Worm (Caenorhabditis elegans) whole organism, L3 larva: ENCODE results near the gene C29A12.1.

Source experiments
- R02D3.7 ChIP-seq: fragments of 150-350 bp; optimal IDR thresholded peaks from 2 replicates; lab custom pipeline; 2014; ENCODE audit warnings: missing biosample characterization, missing genetic modification characterization
- ceh-28 ChIP-seq: fragments of 150-350 bp; optimal IDR thresholded peaks from 2 replicates; lab custom pipeline; 2014; ENCODE audit warnings: missing biosample characterization, missing genetic modification reagents, missing genetic modification characterization
- ceh-82 ChIP-seq: fragments of 150-350 bp; optimal IDR thresholded peaks from 2 replicates; lab custom pipeline; 2014; ENCODE audit warnings: missing biosample characterization, missing genetic modification characterization
- daf-12 ChIP-seq: fragments of 150-350 bp; optimal IDR thresholded peaks from 2 replicates; lab custom pipeline; 2014; ENCODE audit warnings: missing biosample characterization, missing genetic modification reagents, missing genetic modification characterization
- egl-27 ChIP-seq: sonication (generic microtip); optimal IDR thresholded peaks from 4 replicates; lab custom pipeline; 2017; ENCODE audit warnings: missing biosample characterization, missing genetic modification reagents, missing genetic modification characterization
- egl-5 ChIP-seq: fragments of 150-350 bp; optimal IDR thresholded peaks from 2 replicates; lab custom pipeline; 2017; ENCODE audit warnings: missing biosample characterization, missing genetic modification reagents, missing genetic modification characterization, inconsistent platforms
- elt-1 ChIP-seq: fragments of 150-350 bp; optimal IDR thresholded peaks from 2 replicates; lab custom pipeline; 2014; ENCODE audit warnings: missing biosample characterization, missing genetic modification characterization
- elt-2 ChIP-seq: sonication (generic microtip); optimal IDR thresholded peaks from 2 replicates; lab custom pipeline; 2016; ENCODE audit warnings: missing genetic modification reagents, mild to moderate bottlenecking, missing genetic modification characterization, missing compliant biosample characterization
- eor-1 ChIP-seq, 2 experiments: fragments of 150-350 bp; optimal IDR thresholded peaks; 2 replicates each; lab custom pipeline; 2014 to 2018; ENCODE audit warnings: missing biosample characterization in 2 of 2, missing genetic modification characterization in 2 of 2
- fkh-10 ChIP-seq: sonication (generic microtip); optimal IDR thresholded peaks from 2 replicates; lab custom pipeline; 2017; ENCODE audit warnings: missing biosample characterization, missing genetic modification reagents, missing genetic modification characterization
- fkh-2 ChIP-seq: fragments of 150-350 bp; optimal IDR thresholded peaks from 2 replicates; lab custom pipeline; 2014; ENCODE audit warnings: missing biosample characterization, missing genetic modification reagents, missing genetic modification characterization
- fos-1 ChIP-seq: fragments of 150-350 bp; optimal IDR thresholded peaks from 2 replicates; lab custom pipeline; 2014; ENCODE audit warnings: missing biosample characterization, missing genetic modification characterization
- hmg-11 ChIP-seq: sonication (generic microtip); optimal IDR thresholded peaks from 2 replicates; lab custom pipeline; 2016; ENCODE audit warnings: missing genetic modification characterization, missing compliant biosample characterization
- jun-1 ChIP-seq: fragments of 150-350 bp; optimal IDR thresholded peaks from 2 replicates; lab custom pipeline; 2014; ENCODE audit warnings: missing biosample characterization, missing genetic modification reagents, missing genetic modification characterization
- lin-39 ChIP-seq: fragments of 150-350 bp; optimal IDR thresholded peaks from 2 replicates; lab custom pipeline; 2018; ENCODE audit warnings: missing biosample characterization, missing genetic modification reagents, missing genetic modification characterization
- lsy-12 ChIP-seq: sonication (generic microtip); optimal IDR thresholded peaks from 2 replicates; lab custom pipeline; 2016; ENCODE audit warnings: mild to moderate bottlenecking, missing genetic modification characterization, missing compliant biosample characterization
- mdl-1 ChIP-seq: fragments of 150-350 bp; optimal IDR thresholded peaks from 2 replicates; lab custom pipeline; 2014; ENCODE audit warnings: missing biosample characterization, missing genetic modification characterization
- mml-1 ChIP-seq: fragments of 150-350 bp; sonication (generic microtip); optimal IDR thresholded peaks from 3 replicates; lab custom pipeline; 2014; ENCODE audit warnings: missing biosample characterization, missing genetic modification characterization
- nfya-1 ChIP-seq: sonication (generic microtip); optimal IDR thresholded peaks from 2 replicates; lab custom pipeline; 2017; ENCODE audit warnings: missing genetic modification characterization, mild to moderate bottlenecking, missing compliant biosample characterization, antibody characterized with exemption, moderate library complexity; ENCODE audit not compliant: insufficient read depth
- nhr-11 ChIP-seq: fragments of 150-350 bp; optimal IDR thresholded peaks from 2 replicates; lab custom pipeline; 2014; ENCODE audit warnings: missing biosample characterization, missing genetic modification characterization
- nhr-23 ChIP-seq: fragments of 150-350 bp; optimal IDR thresholded peaks from 2 replicates; lab custom pipeline; 2014; ENCODE audit warnings: missing biosample characterization, missing genetic modification reagents, missing genetic modification characterization
- nhr-28 ChIP-seq: fragments of 150-350 bp; optimal IDR thresholded peaks from 2 replicates; lab custom pipeline; 2014; ENCODE audit warnings: missing biosample characterization, missing genetic modification characterization
- nhr-43 ChIP-seq: sonication (generic microtip); optimal IDR thresholded peaks from 2 replicates; lab custom pipeline; 2016; ENCODE audit warnings: mild to moderate bottlenecking, missing genetic modification characterization, missing compliant biosample characterization; ENCODE audit not compliant: poor library complexity, severe bottlenecking
- nhr-76 ChIP-seq: fragments of 150-350 bp; sonication (generic microtip); optimal IDR thresholded peaks from 5 replicates; lab custom pipeline; 2014; ENCODE audit warnings: missing biosample characterization, missing genetic modification characterization
- pha-4 ChIP-seq: fragments of 150-350 bp; optimal IDR thresholded peaks from 2 replicates; lab custom pipeline; 2014; ENCODE audit warnings: missing biosample characterization, missing genetic modification reagents, missing genetic modification characterization
- pqm-1 ChIP-seq: fragments of 150-350 bp; optimal IDR thresholded peaks from 2 replicates; lab custom pipeline; 2017; ENCODE audit warnings: missing biosample characterization, missing genetic modification characterization, inconsistent platforms
- sea-2 ChIP-seq: fragments of 150-350 bp; sonication (generic microtip); optimal IDR thresholded peaks from 4 replicates; lab custom pipeline; 2014; ENCODE audit warnings: missing biosample characterization, missing genetic modification reagents, missing genetic modification characterization
- skn-1 ChIP-seq: fragments of 150-350 bp; optimal IDR thresholded peaks from 2 replicates; lab custom pipeline; 2014; ENCODE audit warnings: missing biosample characterization, missing genetic modification characterization
- snpc-4 ChIP-seq: fragments of 150-350 bp; optimal IDR thresholded peaks from 2 replicates; lab custom pipeline; 2014; ENCODE audit warnings: missing biosample characterization, missing genetic modification characterization
- tbx-2 ChIP-seq: sonication (generic microtip); optimal IDR thresholded peaks from 2 replicates; lab custom pipeline; 2016; ENCODE audit warnings: mild to moderate bottlenecking, missing genetic modification characterization, missing compliant biosample characterization
- unc-39 ChIP-seq: sonication (generic microtip); optimal IDR thresholded peaks from 4 replicates; lab custom pipeline; 2017; ENCODE audit warnings: missing biosample characterization, missing genetic modification characterization
- unc-62 ChIP-seq: fragments of 150-350 bp; sonication (generic microtip); optimal IDR thresholded peaks from 4 replicates; lab custom pipeline; 2014; ENCODE audit warnings: missing biosample characterization, missing genetic modification reagents, missing genetic modification characterization
- zag-1 ChIP-seq: fragments of 150-350 bp; optimal IDR thresholded peaks from 2 replicates; lab custom pipeline; 2014; ENCODE audit warnings: missing biosample characterization, missing genetic modification characterization
- ztf-11 ChIP-seq: fragments of 150-350 bp; optimal IDR thresholded peaks from 2 replicates; lab custom pipeline; 2014; ENCODE audit warnings: missing biosample characterization, missing genetic modification characterization
- ztf-4 ChIP-seq: fragments of 150-350 bp; optimal IDR thresholded peaks from 2 replicates; lab custom pipeline; 2014; ENCODE audit warnings: missing biosample characterization, missing genetic modification characterization

The C29A12.1 gene

ce11 chrV:10792775-10793174, 20.5 kb downstream of the C29A12.1 start, which contains the start of gene D1054.10:
Gene D1054.10 (minus strand): TSS chrV:10792875.
- TF ChIP-seq hmg-11 (tag; lab: Kevin White, UChicago) (no peak), egl-5 (tag; lab: Kevin White, UChicago) (no peak), nhr-23 (no peak), mml-1 (tag; lab: Kevin White, UChicago) (no peak), zag-1 (tag; lab: Kevin White, UChicago) (no peak), nfya-1 (tag; lab: Kevin White, UChicago) (no peak), nhr-76 (tag; lab: Kevin White, UChicago) (no peak), nhr-43 (tag; lab: Kevin White, UChicago) (no peak), unc-39 (tag; lab: Kevin White, UChicago) (no peak), fkh-10 (no peak), sea-2 (GFP tag; lab: Kevin White, UChicago) (no peak), fos-1 (tag; lab: Kevin White, UChicago) (no peak)

DNA sequence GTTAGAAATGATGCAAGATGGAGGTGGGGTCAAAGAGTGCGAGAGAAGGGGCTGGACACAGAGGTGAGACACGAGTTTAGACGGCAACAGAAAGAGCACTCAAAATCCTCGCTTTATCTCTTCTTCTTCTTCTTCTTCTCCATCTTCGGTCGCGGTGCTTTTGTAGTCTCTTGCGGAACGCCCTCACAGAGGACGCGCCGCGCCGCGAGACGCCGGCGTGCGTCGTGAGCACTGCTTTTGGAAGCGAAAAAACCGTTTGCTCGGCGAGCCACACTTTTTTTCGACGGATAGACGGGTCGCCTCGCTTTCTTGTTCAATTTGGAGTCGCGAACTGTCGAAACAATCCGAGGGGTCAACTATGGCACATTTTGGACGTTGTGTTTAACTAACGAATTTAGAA, 22.4 kb downstream of the C29A12.1 start, which contains the start of gene D1054.9:
D1054.9 (minus strand) TSS at position 137 of the 400 bp plus-strand sequence.
- TF ChIP-seq hmg-11 (tag; lab: Kevin White, UChicago) = no peak
- no peak for TF ChIP-seq mdl-1 (tag; lab: Kevin White, UChicago)
- TF ChIP-seq nhr-76 (tag; lab: Kevin White, UChicago) = no peak
- no peak for TF ChIP-seq nhr-11
- no peak for TF ChIP-seq unc-62 (GFP tag; lab: Kevin White, UChicago)
- TF ChIP-seq ceh-28 (tag; lab: Kevin White, UChicago) = no peak

DNA sequence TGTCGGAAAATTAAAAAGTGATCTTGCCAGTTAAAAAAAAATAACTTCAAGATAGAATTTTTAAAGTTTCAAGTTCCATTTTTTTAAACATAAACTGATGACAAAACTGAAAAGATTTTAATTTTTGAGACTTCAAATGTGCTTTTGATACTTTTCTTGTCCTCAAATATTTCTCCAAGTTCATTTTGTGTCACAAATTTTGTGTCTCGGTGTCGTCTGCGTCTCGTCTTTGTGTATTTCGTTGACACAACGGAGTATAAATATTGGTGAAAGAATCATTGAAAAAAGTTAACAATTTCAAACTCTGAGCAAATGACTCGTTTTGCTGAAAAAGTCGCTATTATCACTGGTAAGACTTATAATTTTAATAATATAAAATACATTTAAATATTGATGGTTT, 29.3 kb downstream of the C29A12.1 start, which contains the start of gene D1054.8:
D1054.8 (plus strand) TSS at position 301 of the 400 bp plus-strand sequence.
- no peak for TF ChIP-seq R02D3.7
- TF ChIP-seq tbx-2 (tag; lab: Kevin White, UChicago) = no peak
- TF ChIP-seq pha-4 (tag; lab: Kevin White, UChicago) = peak; percentile 56

- TF ChIP-seq ztf-4 (tag; lab: Kevin White, UChicago) (no peak), zag-1 (tag; lab: Kevin White, UChicago) (no peak), pha-4 (tag; lab: Kevin White, UChicago) (peak; percentile 46), hmg-11 (tag; lab: Kevin White, UChicago) (no peak), ztf-11 (tag; lab: Kevin White, UChicago) (no peak), eor-1 (tag; optimal IDR thresholded peaks at IDR 0.05; lab: Kevin White, UChicago) (no peak), nhr-28 (tag; lab: Kevin White, UChicago) (no peak), lin-39 (tag; lab: Kevin White, UChicago) (no peak), mdl-1 (tag; lab: Kevin White, UChicago) (no peak), nfya-1 (tag; lab: Kevin White, UChicago) (no peak), elt-2 (peak; percentile 94), ceh-82 (tag; lab: Kevin White, UChicago) (no peak), R02D3.7 (no peak), elt-1 (tag; lab: Kevin White, UChicago) (no peak), jun-1 (peak; percentile 80), egl-27 (no peak), pqm-1 (tag; lab: Kevin White, UChicago) (peak; percentile 91), snpc-4 (tag; lab: Kevin White, UChicago) (no peak), fkh-2 (tag; lab: Kevin White, UChicago) (no peak), ceh-28 (tag; lab: Kevin White, UChicago) (peak; percentile 64)
These were observed 36.7 kb downstream of the C29A12.1 start, which contains the start of gene D1054.5 for ce11 chrV:10776528-10777055. Gene D1054.5 (minus strand): TSS chrV:10776578.

ce11 chrV:10773216-10773615, 40.1 kb downstream of the C29A12.1 start:
- no peak for TF ChIP-seq ceh-82 (tag; lab: Kevin White, UChicago)
- no peak for TF ChIP-seq skn-1 (tag; lab: Kevin White, UChicago)
- TF ChIP-seq nhr-11 = no peak
- TF ChIP-seq daf-12 (tag; lab: Kevin White, UChicago) = no peak
- no peak for TF ChIP-seq fkh-10
- no peak for TF ChIP-seq lsy-12 (tag; lab: Kevin White, UChicago)
- no peak for TF ChIP-seq pqm-1 (tag; lab: Kevin White, UChicago)
- no peak for TF ChIP-seq egl-27
- no peak for TF ChIP-seq mml-1 (tag; lab: Kevin White, UChicago)
